Worm (Caenorhabditis elegans) whole organism, midembryonic: Measurements from ENCODE around the gene T16A1.2.

Experiments used
- cog-1 ChIP-seq: sonication (generic microtip); optimal IDR thresholded peaks from 2 replicates; lab custom pipeline; 2016; ENCODE audit warnings: missing genetic modification characterization, missing compliant biosample characterization
- ref-1 ChIP-seq: fragments of 200-800 bp; sonication (Bioruptor generic); conservative IDR thresholded peaks from 2 replicates; pipeline ENCODE4 v1.3.6; 2022; ENCODE audit warnings: missing genetic modification reagents, missing genetic modification characterization, missing compliant biosample characterization
- ztf-23 ChIP-seq: fragments of 200-800 bp; sonication (Bioruptor generic); IDR thresholded peaks from 2 replicates; pipeline ENCODE4 v1.3.6; 2022; ENCODE audit warnings: missing genetic modification reagents, missing genetic modification characterization, missing compliant biosample characterization
- ztf-29 ChIP-seq: fragments of 200-800 bp; sonication (Bioruptor generic); IDR thresholded peaks from 2 replicates; pipeline ENCODE4 v1.3.6; 2022; ENCODE audit warnings: missing genetic modification reagents, missing genetic modification characterization, missing compliant biosample characterization

- no peak for TF ChIP-seq ztf-23 (GFP tag; lab: Robert Waterston, UW)
- TF ChIP-seq ref-1 (GFP tag; lab: Robert Waterston, UW) = no peak
- no peak for TF ChIP-seq cog-1
- TF ChIP-seq ztf-29 (GFP tag; lab: Robert Waterston, UW) = no peak
Observed at ce11 chrII:2145566-2145965, 50.2 kb downstream of the T16A1.2 start, which contains the start of gene C40A11.6.
